Worm (Caenorhabditis elegans): ENCODE measurements around the gene Y14H12B.1.

DNA sequence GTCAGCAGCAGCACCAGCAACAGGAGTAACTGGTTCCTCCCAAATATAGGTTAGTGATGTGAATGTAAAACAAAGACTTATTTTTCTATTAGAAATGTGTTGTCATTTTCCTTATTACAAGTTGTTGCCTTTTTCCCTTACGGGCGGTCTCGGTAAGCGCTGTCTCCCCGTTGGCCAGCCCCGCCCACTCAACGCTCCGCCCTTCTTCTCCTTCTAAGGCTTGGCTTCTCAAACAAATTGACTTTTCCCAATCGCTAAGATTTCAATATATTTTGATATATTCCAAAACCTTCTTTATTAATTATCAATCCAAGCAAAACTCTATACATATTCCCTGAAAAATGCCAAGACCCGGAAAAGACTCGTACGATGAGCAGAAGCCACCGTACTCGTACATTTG, 48.1 kb downstream of the Y14H12B.1 start, which contains the start of gene lin-31:
- TF ChIP-seq W03F9.2 (tag; optimal IDR thresholded peaks at IDR 0.05) (no peak), him-1 (tag; optimal IDR thresholded peaks at IDR 0.05) (no peak)

Measured in whole organism, L4/young adult.